Fruit fly (Drosophila melanogaster): Measurements from ENCODE around the gene S6k.

The S6k gene

dm6 chr3L:5749616-5750336 lies 61.0 kb downstream of the S6k start (continued):
- peak; percentile 60 for TF ChIP-seq CG2116 (GFP tag; optimal IDR thresholded peaks at IDR 0.05)
- no peak for TF ChIP-seq CG15479 (GFP tag; optimal IDR thresholded peaks at IDR 0.05)
- no peak for TF ChIP-seq CG32772 (GFP tag; IDR thresholded peaks at IDR 0.05)
- no peak for TF ChIP-seq grn (GFP tag; optimal IDR thresholded peaks at IDR 0.05)
- TF ChIP-seq CG12744 (GFP tag; optimal IDR thresholded peaks at IDR 0.05), result no peak
- TF ChIP-seq CG9876 (GFP tag; optimal IDR thresholded peaks at IDR 0.05), result no peak
- peak; percentile 20; the same call in 1 of the 2 replicates for TF ChIP-seq Bgb (GFP tag; IDR thresholded peaks at IDR 0.05; ENCODE audit: partially characterized antibody)
- TF ChIP-seq zf30C (GFP tag; optimal IDR thresholded peaks at IDR 0.05), result no peak
- no peak for TF ChIP-seq pho (GFP tag; optimal IDR thresholded peaks at IDR 0.05)
- no peak for TF ChIP-seq CG15011 (GFP tag; optimal IDR thresholded peaks at IDR 0.05)
- no peak for TF ChIP-seq CHES-1-like (GFP tag; optimal IDR thresholded peaks at IDR 0.05)
- peak; percentile 85 for TF ChIP-seq Lhr (GFP tag; optimal IDR thresholded peaks at IDR 0.05)
- TF ChIP-seq Optix (GFP tag; IDR thresholded peaks at IDR 0.05), result no peak
- no peak for TF ChIP-seq ewg (GFP tag; optimal IDR thresholded peaks at IDR 0.05)
- TF ChIP-seq cwo (GFP tag; optimal IDR thresholded peaks at IDR 0.05), result no peak
- TF ChIP-seq cad (GFP tag; optimal IDR thresholded peaks at IDR 0.05), result no peak
- TF ChIP-seq ftz-f1 (GFP tag; optimal IDR thresholded peaks at IDR 0.05), result no peak
- no peak for TF ChIP-seq luna (GFP tag; optimal IDR thresholded peaks at IDR 0.05)
- no peak for TF ChIP-seq CG11085 (GFP tag; IDR thresholded peaks at IDR 0.05)
- no peak for TF ChIP-seq CG7745 (tag; optimal IDR thresholded peaks at IDR 0.05)
- no peak for TF ChIP-seq slp2 (GFP tag; optimal IDR thresholded peaks at IDR 0.05)
- peak; percentile 39; the same call in 1 of the 3 replicates for TF ChIP-seq knrl (GFP tag; IDR thresholded peaks at IDR 0.05; ENCODE audit: partially characterized antibody)
- TF ChIP-seq ap (GFP tag; IDR thresholded peaks at IDR 0.05), result no peak
- TF ChIP-seq fru (optimal IDR thresholded peaks at IDR 0.05), result no peak
- TF ChIP-seq CG30020 (tag; optimal IDR thresholded peaks at IDR 0.05), result no peak
- TF ChIP-seq CG1233 (GFP tag; optimal IDR thresholded peaks at IDR 0.05), result no peak
- no peak for TF ChIP-seq Dref (GFP tag; IDR thresholded peaks at IDR 0.05)
- no peak for TF ChIP-seq vvl (GFP tag; IDR thresholded peaks at IDR 0.05)
- peak; percentile 46; the same call in 1 of the 2 replicates for TF ChIP-seq CG13287 (GFP tag; IDR thresholded peaks at IDR 0.05; ENCODE audit: partially characterized antibody)
- TF ChIP-seq disco-r (GFP tag; optimal IDR thresholded peaks at IDR 0.05), result no peak
- TF ChIP-seq Xrp1 (GFP tag; IDR thresholded peaks at IDR 0.05), result no peak
- no peak for TF ChIP-seq btn (GFP tag; optimal IDR thresholded peaks at IDR 0.05)
- no peak for TF ChIP-seq mirr (GFP tag; optimal IDR thresholded peaks at IDR 0.05)
- no peak for TF ChIP-seq nau (GFP tag; optimal IDR thresholded peaks at IDR 0.05)
- TF ChIP-seq fd64A (GFP tag; optimal IDR thresholded peaks at IDR 0.05), result no peak
- no peak for TF ChIP-seq CG6813 (GFP tag; optimal IDR thresholded peaks at IDR 0.05)
- no peak for TF ChIP-seq esg (GFP tag; conservative IDR thresholded peaks at IDR 0.05)
- no peak for TF ChIP-seq Bdp1 (GFP tag; optimal IDR thresholded peaks at IDR 0.05)
- TF ChIP-seq kah (GFP tag; optimal IDR thresholded peaks at IDR 0.05), result no peak
- no peak for TF ChIP-seq CG2202 (tag; optimal IDR thresholded peaks at IDR 0.05)
- peak; percentile 57 for TF ChIP-seq CG15514 (GFP tag; optimal IDR thresholded peaks at IDR 0.05)
- no peak for TF ChIP-seq CG6254 (GFP tag; optimal IDR thresholded peaks at IDR 0.05)
- TF ChIP-seq org-1 (GFP tag; optimal IDR thresholded peaks at IDR 0.05), result no peak
- no peak for TF ChIP-seq Lim3 (GFP tag; IDR thresholded peaks at IDR 0.05)
- TF ChIP-seq TFAM (GFP tag; optimal IDR thresholded peaks at IDR 0.05), result no peak
- TF ChIP-seq lola (GFP tag; optimal IDR thresholded peaks at IDR 0.05), result no peak
- no peak for TF ChIP-seq pum (GFP tag; optimal IDR thresholded peaks at IDR 0.05)
- no peak for TF ChIP-seq CG10147 (GFP tag; optimal IDR thresholded peaks at IDR 0.05)
- no peak for TF ChIP-seq croc (GFP tag; conservative IDR thresholded peaks at IDR 0.05)
- TF ChIP-seq sd (tag; optimal IDR thresholded peaks at IDR 0.05), result no peak

Measured in whole organism, embryonic.